Worm (Caenorhabditis elegans) whole organism, L1 larva: ENCODE measurements around the gene ugt-30.

Source experiments
- C04F5.9 ChIP-seq: sonication (generic microtip); optimal IDR thresholded peaks from 2 replicates; lab custom pipeline; 2016; ENCODE audit warnings: missing genetic modification characterization, missing compliant biosample characterization
- C16A3.4 ChIP-seq: fragments of 150-350 bp; optimal IDR thresholded peaks from 2 replicates; lab custom pipeline; 2014; ENCODE audit warnings: missing biosample characterization, missing genetic modification characterization
- F16B12.6 ChIP-seq: fragments of 150-350 bp; optimal IDR thresholded peaks from 2 replicates; lab custom pipeline; 2014; ENCODE audit warnings: missing biosample characterization, missing genetic modification characterization
- Y116A8C.19 ChIP-seq: sonication (generic microtip); optimal IDR thresholded peaks from 2 replicates; lab custom pipeline; 2016; ENCODE audit warnings: missing compliant biosample characterization, missing genetic modification characterization, borderline replicate concordance
- aha-1 ChIP-seq: fragments of 150-350 bp; optimal IDR thresholded peaks from 2 replicates; lab custom pipeline; 2014; ENCODE audit warnings: missing biosample characterization, missing genetic modification characterization
- alr-1 ChIP-seq: fragments of 200-800 bp; sonication (Bioruptor generic); optimal IDR thresholded peaks from 2 replicates; lab custom pipeline; 2018; ENCODE audit warnings: borderline replicate concordance, mild to moderate bottlenecking, missing genetic modification characterization, missing compliant biosample characterization
- aly-2 ChIP-seq: fragments of 150-350 bp; optimal IDR thresholded peaks from 2 replicates; lab custom pipeline; 2014; ENCODE audit warnings: missing biosample characterization, missing genetic modification characterization
- blmp-1 ChIP-seq: fragments of 150-350 bp; optimal IDR thresholded peaks from 2 replicates; lab custom pipeline; 2014; ENCODE audit warnings: missing biosample characterization, missing genetic modification characterization
- ceh-63 ChIP-seq: fragments of 200-800 bp; sonication (Bioruptor generic); optimal IDR thresholded peaks from 2 replicates; lab custom pipeline; 2018; ENCODE audit warnings: mild to moderate bottlenecking, missing genetic modification characterization, missing compliant biosample characterization
- ceh-82 ChIP-seq, 3 experiments: fragments of 150-350 bp in 1 of 3; sonication (generic microtip) in 2 of 3; optimal IDR thresholded peaks; 2 replicates each; lab custom pipeline; 2014 to 2017; ENCODE audit warnings: missing biosample characterization in 3 of 3, missing genetic modification characterization in 3 of 3
- ceh-90 ChIP-seq: sonication (generic microtip); optimal IDR thresholded peaks from 2 replicates; lab custom pipeline; 2016; ENCODE audit warnings: missing genetic modification characterization, missing compliant biosample characterization
- dpl-1 ChIP-seq, 3 experiments: fragments of 150-350 bp in 2 of 3; sonication (generic microtip) in 1 of 3; optimal IDR thresholded peaks; 2 replicates each; lab custom pipeline; 2014 to 2017; ENCODE audit warnings: missing biosample characterization in 3 of 3, missing genetic modification characterization in 3 of 3, missing genetic modification reagents in 3 of 3
- dsc-1 ChIP-seq: sonication (generic microtip); optimal IDR thresholded peaks from 2 replicates; lab custom pipeline; 2016; ENCODE audit warnings: mild to moderate bottlenecking, missing genetic modification characterization, missing compliant biosample characterization
- efl-1 ChIP-seq, 4 experiments: fragments of 150-350 bp; optimal IDR thresholded peaks in 3 of 4; peaks in 1 of 4; 1 replicate in 1 of 4; 2 replicates in 3 of 4; lab custom pipeline; 2014; ENCODE audit warnings: missing biosample characterization in 2 of 4, missing genetic modification characterization in 2 of 4, missing genetic modification reagents in 2 of 4
- egl-13 ChIP-seq: sonication (generic microtip); optimal IDR thresholded peaks from 2 replicates; lab custom pipeline; 2016; ENCODE audit warnings: missing genotype, missing genetic modification reagents, missing genetic modification characterization, missing compliant biosample characterization
- egl-27 ChIP-seq, 2 experiments: fragments of 150-350 bp in 1 of 2; sonication (generic microtip); optimal IDR thresholded peaks; 3 replicates each; lab custom pipeline; 2017 to 2018; ENCODE audit warnings: missing biosample characterization in 2 of 2, missing genetic modification characterization in 2 of 2, missing genetic modification reagents in 2 of 2
- ets-5 ChIP-seq: fragments of 200-800 bp; sonication (Bioruptor generic); IDR thresholded peaks from 2 replicates; pipeline ENCODE4 v1.3.6; 2022; ENCODE audit warnings: missing genetic modification characterization, missing compliant biosample characterization
- fkh-10 ChIP-seq: sonication (generic microtip); optimal IDR thresholded peaks from 2 replicates; lab custom pipeline; 2017; ENCODE audit warnings: missing biosample characterization, missing genetic modification reagents, missing genetic modification characterization
- fkh-4 ChIP-seq: sonication (generic microtip); optimal IDR thresholded peaks from 2 replicates; lab custom pipeline; 2016; ENCODE audit warnings: missing compliant biosample characterization, missing genetic modification characterization, borderline replicate concordance
- fos-1 ChIP-seq: fragments of 150-350 bp; optimal IDR thresholded peaks from 2 replicates; lab custom pipeline; 2014; ENCODE audit warnings: missing biosample characterization, missing genetic modification characterization
- hlh-17 ChIP-seq: fragments of 200-800 bp; sonication (Bioruptor generic); optimal IDR thresholded peaks from 2 replicates; lab custom pipeline; 2018; ENCODE audit warnings: missing genetic modification characterization, mild to moderate bottlenecking, missing compliant biosample characterization, moderate library complexity, borderline replicate concordance
- hlh-4 ChIP-seq: sonication (generic microtip); optimal IDR thresholded peaks from 2 replicates; lab custom pipeline; 2016; ENCODE audit warnings: mild to moderate bottlenecking, missing genetic modification characterization, missing compliant biosample characterization
- irx-1 ChIP-seq: sonication (generic microtip); optimal IDR thresholded peaks from 2 replicates; lab custom pipeline; 2016; ENCODE audit warnings: missing genetic modification characterization, missing compliant biosample characterization
- lin-14 ChIP-seq: fragments of 200-800 bp; sonication (Bioruptor generic); optimal IDR thresholded peaks from 2 replicates; lab custom pipeline; 2018; ENCODE audit warnings: mild to moderate bottlenecking, missing genetic modification characterization, moderate library complexity, missing compliant biosample characterization
- lin-35 ChIP-seq, 2 experiments: fragments of 150-350 bp; optimal IDR thresholded peaks; 2 replicates each; lab custom pipeline; 2014; ENCODE audit warnings: missing biosample characterization in 2 of 2, missing genetic modification characterization in 2 of 2, missing genetic modification reagents in 2 of 2
- lsy-2 ChIP-seq, 2 experiments: fragments of 150-350 bp; optimal IDR thresholded peaks; 2 replicates each; lab custom pipeline; 2014; ENCODE audit warnings: missing biosample characterization in 2 of 2, missing genetic modification characterization in 2 of 2
- mep-1 ChIP-seq: fragments of 150-350 bp; optimal IDR thresholded peaks from 2 replicates; lab custom pipeline; 2014; ENCODE audit warnings: missing biosample characterization, missing genetic modification characterization
- nhr-20 ChIP-seq: sonication (generic microtip); optimal IDR thresholded peaks from 2 replicates; lab custom pipeline; 2016; ENCODE audit warnings: mild to moderate bottlenecking, missing genetic modification characterization, missing compliant biosample characterization
- nhr-237 ChIP-seq: fragments of 150-350 bp; optimal IDR thresholded peaks from 2 replicates; lab custom pipeline; 2014; ENCODE audit warnings: missing biosample characterization, missing genetic modification characterization
- nhr-47 ChIP-seq: sonication (generic microtip); optimal IDR thresholded peaks from 2 replicates; lab custom pipeline; 2016; ENCODE audit warnings: mild to moderate bottlenecking, missing genetic modification characterization, moderate library complexity, missing compliant biosample characterization
- pag-3 ChIP-seq: sonication (generic microtip); optimal IDR thresholded peaks from 2 replicates; lab custom pipeline; 2017; ENCODE audit warnings: missing genetic modification characterization, mild to moderate bottlenecking, missing compliant biosample characterization, antibody characterized with exemption, borderline replicate concordance; ENCODE audit not compliant: insufficient read depth
- pqm-1 ChIP-seq: sonication (generic microtip); optimal IDR thresholded peaks from 3 replicates; lab custom pipeline; 2017; ENCODE audit warnings: missing biosample characterization, missing genetic modification characterization
- rnt-1 ChIP-seq: sonication (generic microtip); optimal IDR thresholded peaks from 2 replicates; lab custom pipeline; 2016; ENCODE audit warnings: mild to moderate bottlenecking, missing genetic modification characterization, moderate library complexity, missing compliant biosample characterization
- skn-1 ChIP-seq: fragments of 150-350 bp; optimal IDR thresholded peaks from 2 replicates; lab custom pipeline; 2014; ENCODE audit warnings: missing biosample characterization, missing genetic modification characterization
- snpc-4 ChIP-seq: fragments of 150-350 bp; optimal IDR thresholded peaks from 2 replicates; lab custom pipeline; 2014; ENCODE audit warnings: missing biosample characterization, missing genetic modification characterization
- sptf-1 ChIP-seq: fragments of 150-350 bp; optimal IDR thresholded peaks from 2 replicates; lab custom pipeline; 2014; ENCODE audit warnings: missing biosample characterization, missing genetic modification characterization
- sup-37 ChIP-seq: fragments of 200-800 bp; sonication (Bioruptor generic); optimal IDR thresholded peaks from 2 replicates; lab custom pipeline; 2018; ENCODE audit warnings: mild to moderate bottlenecking, missing genetic modification characterization, missing compliant biosample characterization
- tbx-2 ChIP-seq: sonication (generic microtip); optimal IDR thresholded peaks from 2 replicates; lab custom pipeline; 2016; ENCODE audit warnings: missing genetic modification characterization, missing compliant biosample characterization
- tlp-1 ChIP-seq: fragments of 150-350 bp; optimal IDR thresholded peaks from 2 replicates; lab custom pipeline; 2014; ENCODE audit warnings: missing biosample characterization, missing genetic modification characterization
- unc-98 ChIP-seq: fragments of 200-800 bp; sonication (Bioruptor generic); IDR thresholded peaks from 2 replicates; pipeline ENCODE4 v1.3.6; 2022; ENCODE audit warnings: missing genetic modification characterization, missing compliant biosample characterization
- xbp-1 ChIP-seq: sonication (generic microtip); optimal IDR thresholded peaks from 2 replicates; lab custom pipeline; 2016; ENCODE audit warnings: missing genetic modification characterization, missing compliant biosample characterization
- ztf-11 ChIP-seq, 2 experiments: sonication (generic microtip); optimal IDR thresholded peaks; 2 replicates each; lab custom pipeline; 2016 to 2017; ENCODE audit warnings: missing genetic modification characterization in 2 of 2, missing biosample characterization in 1 of 2, missing compliant biosample characterization in 1 of 2

ugt-30 gene

DNA sequence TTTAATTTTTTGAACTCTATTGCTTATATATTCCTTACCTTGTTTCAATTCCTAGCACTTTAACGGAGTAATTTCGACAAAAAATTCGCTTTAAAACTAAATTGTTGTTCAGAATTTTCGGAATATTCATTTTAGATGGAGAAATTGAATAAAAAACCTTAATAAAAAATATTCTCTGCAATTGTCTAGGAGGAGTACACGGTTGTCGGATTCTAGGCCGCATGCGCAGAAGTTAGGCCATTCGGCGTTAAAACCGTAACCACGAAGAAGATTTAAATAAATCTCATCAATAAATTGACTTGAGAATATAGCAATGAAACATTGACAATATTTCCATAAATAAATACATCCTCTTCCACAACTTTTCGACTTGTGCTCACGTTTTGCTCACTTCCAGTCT lies 42.8 kb downstream of the ugt-30 start, which contains the start of the genes C01G10.10 and C01G10.9 (continued):
- TF ChIP-seq hlh-4 (tag; lab: Kevin White, UChicago) (peak; percentile 80), ceh-90 (peak; percentile 92), nhr-47 (tag; lab: Kevin White, UChicago) (peak; percentile 86), nhr-20 (tag; lab: Kevin White, UChicago) (peak; percentile 85), egl-27 (tag; optimal IDR thresholded peaks at IDR 0.05; lab: Kevin White, UChicago) (no peak), ets-5 (GFP tag; lab: Robert Waterston, UW) (no peak), skn-1 (tag; lab: Kevin White, UChicago) (peak; percentile 38), dpl-1 (GFP tag; optimal IDR thresholded peaks at IDR 0.05; lab: Kevin White, UChicago) (peak; percentile 45 to 67 (median 56)), Y116A8C.19 (peak; percentile 70), pag-3 (tag; lab: Kevin White, UChicago) (no peak), snpc-4 (tag; lab: Kevin White, UChicago) (peak; percentile 50), tlp-1 (tag; lab: Kevin White, UChicago) (no peak), unc-98 (GFP tag; lab: Robert Waterston, UW) (peak; percentile 58; the same call in 1 of the 2 replicates), efl-1 (optimal IDR thresholded peaks at IDR 0.05; lab: Kevin White, UChicago) (peak; percentile 40 to 68), efl-1 (GFP tag; optimal IDR thresholded peaks at IDR 0.05 in 1 of 2; lab: Kevin White, UChicago) (peak; percentile 52 to 95), lsy-2 (tag; optimal IDR thresholded peaks at IDR 0.05; lab: Kevin White, UChicago) (peak; percentile 68 to 70), hlh-17 (no peak), xbp-1 (tag; lab: Kevin White, UChicago) (peak; percentile 77), fkh-4 (tag; lab: Kevin White, UChicago) (peak; percentile 94), ztf-11 (tag; optimal IDR thresholded peaks at IDR 0.05; lab: Kevin White, UChicago) (peak in 1 of 2 experiments; percentile 95), C16A3.4 (peak; percentile 27), lin-35 (GFP tag; optimal IDR thresholded peaks at IDR 0.05; lab: Kevin White, UChicago) (peak; percentile 21 to 46), lin-14 (peak; percentile 69), nhr-237 (tag; lab: Kevin White, UChicago) (no peak)

DNA sequence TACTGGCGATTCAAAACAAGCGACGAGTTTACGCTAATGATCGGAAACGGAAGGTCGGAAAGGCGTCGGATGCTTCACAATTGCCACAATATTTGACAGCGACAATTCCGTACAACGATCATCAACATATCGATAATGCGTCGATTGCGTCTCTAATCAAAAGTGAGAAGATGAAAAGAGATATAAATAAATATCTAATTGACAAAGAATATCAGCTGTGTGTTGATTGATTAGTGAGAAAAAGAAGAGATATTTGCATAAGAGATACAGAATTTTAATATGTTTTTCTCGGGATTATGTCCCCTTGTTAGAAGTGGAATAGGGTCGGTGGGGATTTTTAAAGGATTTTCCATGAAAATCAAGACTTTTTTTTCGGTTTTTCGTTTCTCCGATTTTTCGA lies 46.5 kb downstream of the ugt-30 start:
- peak; percentile 66 for TF ChIP-seq blmp-1 (tag; lab: Kevin White, UChicago)
- no peak for TF ChIP-seq sptf-1 (tag; lab: Kevin White, UChicago)
- TF ChIP-seq alr-1 (tag; lab: Kevin White, UChicago), result no peak
- TF ChIP-seq lsy-2 (tag; optimal IDR thresholded peaks at IDR 0.05; lab: Kevin White, UChicago), result no peak
- peak; percentile 64 for TF ChIP-seq dsc-1 (tag; lab: Kevin White, UChicago)

DNA sequence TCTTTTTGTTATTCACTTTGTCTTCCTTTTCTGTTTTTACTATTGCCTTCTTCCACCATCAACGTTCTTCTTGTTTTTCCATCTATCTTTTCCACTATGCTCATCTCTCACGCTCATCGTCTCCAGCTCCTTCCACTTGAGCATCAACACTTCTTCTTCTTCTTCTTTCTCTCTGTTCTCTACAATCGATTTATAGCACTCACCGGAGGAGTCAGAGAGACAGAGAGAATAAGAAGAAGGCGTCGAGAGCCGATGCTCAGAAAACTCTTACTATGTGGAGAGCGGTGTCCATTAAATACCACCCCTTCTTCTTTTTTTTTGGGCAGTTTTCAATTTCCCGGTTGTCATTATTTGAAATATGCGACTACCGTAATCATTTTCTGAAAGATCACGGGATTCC lies 50.2 kb downstream of the ugt-30 start:
- TF ChIP-seq egl-27 (tag; optimal IDR thresholded peaks at IDR 0.05; lab: Kevin White, UChicago) (no peak), lsy-2 (tag; optimal IDR thresholded peaks at IDR 0.05; lab: Kevin White, UChicago) (peak in 1 of 2 experiments; percentile 36), rnt-1 (tag; lab: Kevin White, UChicago) (peak; percentile 23), fkh-10 (peak; percentile 23), mep-1 (tag; lab: Kevin White, UChicago) (peak; percentile 17), egl-13 (tag; lab: Kevin White, UChicago) (no peak), pag-3 (tag; lab: Kevin White, UChicago) (no peak), dpl-1 (GFP tag; optimal IDR thresholded peaks at IDR 0.05; lab: Kevin White, UChicago) (peak in 1 of 3 experiments; percentile 7), pqm-1 (tag; lab: Kevin White, UChicago) (no peak), skn-1 (tag; lab: Kevin White, UChicago) (no peak), lin-14 (peak; percentile 68), sup-37 (GFP tag; lab: Kevin White, UChicago) (no peak), tbx-2 (tag; lab: Kevin White, UChicago) (no peak), aly-2 (tag; lab: Kevin White, UChicago) (no peak), efl-1 (optimal IDR thresholded peaks at IDR 0.05; lab: Kevin White, UChicago) (peak; percentile 12 to 24), efl-1 (GFP tag; optimal IDR thresholded peaks at IDR 0.05 in 1 of 2; lab: Kevin White, UChicago) (peak in 1 of 2 experiments; percentile 11), nhr-47 (tag; lab: Kevin White, UChicago) (peak; percentile 11), lin-35 (GFP tag; optimal IDR thresholded peaks at IDR 0.05; lab: Kevin White, UChicago) (peak in 1 of 2 experiments; percentile 11), irx-1 (tag; lab: Kevin White, UChicago) (no peak), ceh-63 (GFP tag; lab: Kevin White, UChicago) (no peak), ceh-82 (tag; optimal IDR thresholded peaks at IDR 0.05; lab: Kevin White, UChicago) (peak in 2 of 3 experiments; percentile 16 to 48), C04F5.9 (no peak), fos-1 (tag; lab: Kevin White, UChicago) (no peak), aha-1 (tag; lab: Kevin White, UChicago) (no peak), F16B12.6 (tag; lab: Kevin White, UChicago) (no peak)
